Fruit fly (Drosophila melanogaster) whole organism, embryonic: Measurements from ENCODE around the gene CG42763.

ENCODE experiments used
- Aef1 ChIP-seq: fragments of 200-800 bp; sonication (Bioruptor generic); IDR thresholded peaks from 3 replicates; pipeline ENCODE4 v1.3.6; 2022; ENCODE audit warnings: missing biosample characterization, missing genetic modification characterization
- CG10209 ChIP-seq: fragments of 200-800 bp; sonication (Bioruptor generic); optimal IDR thresholded peaks from 3 replicates; lab custom pipeline; 2017; ENCODE audit warnings: missing biosample characterization, mild to moderate bottlenecking, missing genetic modification characterization, missing genetic modification reagents
- CG10462 ChIP-seq: fragments of 200-800 bp; sonication (Bioruptor generic); optimal IDR thresholded peaks from 2 replicates; lab custom pipeline; 2016; ENCODE audit warnings: missing biosample characterization, missing genetic modification characterization
- CG11456 ChIP-seq: fragments of 200-800 bp; sonication (Bioruptor generic); IDR thresholded peaks from 3 replicates; pipeline ENCODE4 v1.3.6; 2022; ENCODE audit warnings: missing biosample characterization, missing genetic modification characterization
- CG11723 ChIP-seq: fragments of 200-800 bp; sonication (Bioruptor generic); optimal IDR thresholded peaks from 2 replicates; lab custom pipeline; 2017; ENCODE audit warnings: missing biosample characterization, mild to moderate bottlenecking, missing genetic modification characterization
- CG12104 ChIP-seq: fragments of 200-800 bp; sonication (Bioruptor generic); optimal IDR thresholded peaks from 3 replicates; lab custom pipeline; 2016; ENCODE audit warnings: missing biosample characterization, missing genetic modification characterization
- CG12744 ChIP-seq: fragments of 200-800 bp; sonication (Bioruptor generic); optimal IDR thresholded peaks from 2 replicates; lab custom pipeline; 2016; ENCODE audit warnings: missing biosample characterization, missing genetic modification characterization
- CG12769 ChIP-seq: fragments of 200-800 bp; sonication (Bioruptor generic); optimal IDR thresholded peaks from 2 replicates; lab custom pipeline; 2019; ENCODE audit warnings: missing biosample characterization, mild to moderate bottlenecking, missing genetic modification characterization, moderate library complexity
- CG12942 ChIP-seq: fragments of 200-800 bp; sonication (Bioruptor generic); optimal IDR thresholded peaks from 3 replicates; lab custom pipeline; 2016; ENCODE audit warnings: missing biosample characterization, missing genetic modification characterization
- CG13123 ChIP-seq: fragments of 200-800 bp; sonication (Bioruptor generic); optimal IDR thresholded peaks from 2 replicates; lab custom pipeline; 2016; ENCODE audit warnings: missing biosample characterization, missing genetic modification characterization
- CG14710 ChIP-seq: fragments of 200-800 bp; sonication (Bioruptor generic); optimal IDR thresholded peaks from 3 replicates; lab custom pipeline; 2019; ENCODE audit warnings: missing biosample characterization, mild to moderate bottlenecking, missing genetic modification characterization, moderate library complexity
- CG14860 ChIP-seq: fragments of 200-800 bp; sonication (Bioruptor generic); IDR thresholded peaks from 3 replicates; pipeline ENCODE4 v1.3.6; 2022; ENCODE audit warnings: missing biosample characterization, missing genetic modification characterization; ENCODE audit not compliant: partially characterized antibody
- CG1602 ChIP-seq: fragments of 200-800 bp; sonication (Bioruptor generic); optimal IDR thresholded peaks from 3 replicates; lab custom pipeline; 2016; ENCODE audit warnings: missing biosample characterization, missing genetic modification characterization
- CG17361 ChIP-seq: fragments of 200-800 bp; sonication (Bioruptor generic); IDR thresholded peaks from 3 replicates; pipeline ENCODE4 v1.3.6; 2022; ENCODE audit warnings: missing biosample characterization, missing genetic modification characterization
- CG17829 ChIP-seq: fragments of 200-800 bp; optimal IDR thresholded peaks from 2 replicates; lab custom pipeline; 2019; ENCODE audit warnings: missing biosample characterization, mild to moderate bottlenecking, missing genetic modification characterization, moderate library complexity
- CG2129 ChIP-seq: fragments of 200-800 bp; sonication (Bioruptor generic); IDR thresholded peaks from 2 replicates; pipeline ENCODE4 v1.3.6; 2022; ENCODE audit warnings: missing biosample characterization, missing genetic modification characterization; ENCODE audit not compliant: partially characterized antibody
- CG2889 ChIP-seq: fragments of 200-800 bp; sonication (Bioruptor generic); IDR thresholded peaks from 3 replicates; pipeline ENCODE4 v1.3.6; 2022; ENCODE audit warnings: missing biosample characterization, missing genetic modification characterization
- CG30403 ChIP-seq: fragments of 200-800 bp; sonication (Bioruptor generic); optimal IDR thresholded peaks from 3 replicates; lab custom pipeline; 2016; ENCODE audit warnings: missing biosample characterization, missing genetic modification characterization
- CG3065 ChIP-seq: fragments of 200-800 bp; sonication (Bioruptor generic); optimal IDR thresholded peaks from 2 replicates; lab custom pipeline; 2016; ENCODE audit warnings: missing biosample characterization, missing genetic modification characterization
- CG31441 ChIP-seq: fragments of 200-800 bp; sonication (Bioruptor generic); IDR thresholded peaks from 2 replicates; pipeline ENCODE4 v1.3.6; 2022; ENCODE audit warnings: missing biosample characterization, missing genetic modification characterization
- CG32532 ChIP-seq: fragments of 200-800 bp; sonication (Bioruptor generic); IDR thresholded peaks from 2 replicates; pipeline ENCODE4 v1.3.6; 2022; ENCODE audit warnings: missing biosample characterization, missing genetic modification characterization
- CG33557 ChIP-seq: fragments of 200-800 bp; sonication (Bioruptor generic); optimal IDR thresholded peaks from 2 replicates; lab custom pipeline; 2019; ENCODE audit warnings: missing biosample characterization, mild to moderate bottlenecking, missing genetic modification characterization, moderate library complexity
- CG4424 ChIP-seq: fragments of 200-800 bp; sonication (Bioruptor generic); optimal IDR thresholded peaks from 3 replicates; lab custom pipeline; 2016; ENCODE audit warnings: missing biosample characterization, missing genetic modification characterization
- CG5953 ChIP-seq: fragments of 200-800 bp; sonication (Bioruptor generic); IDR thresholded peaks from 2 replicates; pipeline ENCODE4 v1.3.6; 2022; ENCODE audit warnings: missing biosample characterization, missing genetic modification characterization
- CG7745 ChIP-seq: fragments of 200-800 bp; sonication (Bioruptor generic); optimal IDR thresholded peaks from 2 replicates; lab custom pipeline; 2018; ENCODE audit warnings: missing biosample characterization, mild to moderate bottlenecking, missing genetic modification characterization, moderate library complexity
- CG8478 ChIP-seq: fragments of >200 bp; optimal IDR thresholded peaks from 2 replicates; lab custom pipeline; 2018
- Fer2 ChIP-seq: fragments of 200-800 bp; sonication (Bioruptor generic); optimal IDR thresholded peaks from 2 replicates; lab custom pipeline; 2018; ENCODE audit warnings: missing biosample characterization, mild to moderate bottlenecking, missing genetic modification characterization, moderate library complexity
- H15 ChIP-seq: fragments of 200-800 bp; sonication (Bioruptor generic); IDR thresholded peaks from 3 replicates; pipeline ENCODE4 v1.3.6; 2022; ENCODE audit warnings: missing biosample characterization, missing genetic modification characterization
- HLH3B ChIP-seq: fragments of 200-800 bp; sonication (Bioruptor generic); IDR thresholded peaks from 2 replicates; pipeline ENCODE4 v1.3.6; 2022; ENCODE audit warnings: missing biosample characterization, missing genetic modification characterization
- HLH4C ChIP-seq: fragments of 200-800 bp; sonication (Bioruptor generic); IDR thresholded peaks from 3 replicates; pipeline ENCODE4 v1.3.6; 2022; ENCODE audit warnings: missing biosample characterization, missing genetic modification characterization; ENCODE audit not compliant: partially characterized antibody
- Hr39 ChIP-seq: fragments of >200 bp; optimal IDR thresholded peaks from 2 replicates; lab custom pipeline; 2017
- Jarid2 ChIP-seq: fragments of 200-800 bp; sonication (Bioruptor generic); optimal IDR thresholded peaks from 3 replicates; lab custom pipeline; 2017; ENCODE audit warnings: mild to moderate bottlenecking, missing biosample characterization, missing genetic modification reagents, missing genetic modification characterization
- Max ChIP-seq: fragments of 200-800 bp; sonication (Bioruptor generic); optimal IDR thresholded peaks from 2 replicates; lab custom pipeline; 2016; ENCODE audit warnings: missing biosample characterization, mild to moderate bottlenecking, missing genetic modification characterization
- Rfx ChIP-seq: fragments of 200-800 bp; sonication (Bioruptor generic); IDR thresholded peaks from 2 replicates; pipeline ENCODE4 v1.3.6; 2022; ENCODE audit warnings: missing biosample characterization, missing genetic modification characterization
- Xbp1 ChIP-seq: fragments of 200-800 bp; sonication (Bioruptor generic); optimal IDR thresholded peaks from 3 replicates; lab custom pipeline; 2016; ENCODE audit warnings: missing biosample characterization, mild to moderate bottlenecking, missing genetic modification characterization
- ash1 ChIP-seq: fragments of 200-800 bp; sonication (Bioruptor generic); optimal IDR thresholded peaks from 2 replicates; lab custom pipeline; 2018; ENCODE audit warnings: missing biosample characterization, mild to moderate bottlenecking, missing genetic modification characterization
- bsh ChIP-seq, 2 experiments: fragments of 200-800 bp; sonication (Bioruptor generic); optimal IDR thresholded peaks; 2 replicates each; lab custom pipeline; 2017 to 2018; ENCODE audit warnings: mild to moderate bottlenecking in 2 of 2, missing biosample characterization in 2 of 2, missing genetic modification characterization in 2 of 2, moderate library complexity in 1 of 2
- cwo ChIP-seq: fragments of 200-800 bp; sonication (Bioruptor generic); optimal IDR thresholded peaks from 3 replicates; lab custom pipeline; 2017; ENCODE audit warnings: missing biosample characterization, missing genetic modification characterization, mild to moderate bottlenecking, moderate library complexity, missing genetic modification reagents
- disco-r ChIP-seq: fragments of 200-800 bp; sonication (Bioruptor generic); optimal IDR thresholded peaks from 2 replicates; lab custom pipeline; 2016; ENCODE audit warnings: missing biosample characterization, missing genetic modification characterization
- fd3F ChIP-seq: fragments of 200-800 bp; sonication (Bioruptor generic); optimal IDR thresholded peaks from 2 replicates; lab custom pipeline; 2018; ENCODE audit warnings: missing biosample characterization, mild to moderate bottlenecking, missing genetic modification characterization, moderate library complexity
- gsb-n ChIP-seq: fragments of 200-800 bp; sonication (Bioruptor generic); optimal IDR thresholded peaks from 3 replicates; lab custom pipeline; 2018; ENCODE audit warnings: missing biosample characterization, mild to moderate bottlenecking, missing genetic modification characterization
- ken ChIP-seq: fragments of 200-800 bp; sonication (Bioruptor generic); IDR thresholded peaks from 3 replicates; pipeline ENCODE4 v1.3.6; 2022; ENCODE audit warnings: missing biosample characterization, missing genetic modification characterization
- lilli ChIP-seq: fragments of 200-800 bp; sonication (Bioruptor generic); optimal IDR thresholded peaks from 3 replicates; lab custom pipeline; 2016; ENCODE audit warnings: missing biosample characterization, missing genetic modification characterization
- lmd ChIP-seq: fragments of 200-800 bp; sonication (Bioruptor generic); IDR thresholded peaks from 2 replicates; pipeline ENCODE4 v1.3.6; 2022; ENCODE audit warnings: missing biosample characterization, missing genetic modification characterization
- pita ChIP-seq: fragments of 200-800 bp; sonication (Bioruptor generic); optimal IDR thresholded peaks from 2 replicates; lab custom pipeline; 2017; ENCODE audit warnings: missing biosample characterization, mild to moderate bottlenecking, missing genetic modification characterization
- row ChIP-seq: fragments of 200-800 bp; sonication (Bioruptor generic); IDR thresholded peaks from 3 replicates; pipeline ENCODE4 v1.3.6; 2022; ENCODE audit warnings: missing biosample characterization, missing genetic modification characterization
- sc ChIP-seq, 3 experiments: fragments of >200 bp in 2 of 3; fragments of 200-800 bp in 1 of 3; sonication (Bioruptor generic) in 1 of 3; optimal IDR thresholded peaks; 2 replicates in 2 of 3; 3 replicates in 1 of 3; lab custom pipeline; 2017; ENCODE audit warnings: mild to moderate bottlenecking in 1 of 3, missing biosample characterization in 1 of 3, missing genetic modification characterization in 1 of 3, missing genetic modification reagents in 1 of 3
- scrt ChIP-seq: fragments of 200-800 bp; sonication (Bioruptor generic); optimal IDR thresholded peaks from 2 replicates; lab custom pipeline; 2018; ENCODE audit warnings: missing biosample characterization, mild to moderate bottlenecking, missing genetic modification characterization, moderate library complexity
- tap ChIP-seq: fragments of 200-800 bp; optimal IDR thresholded peaks from 3 replicates; lab custom pipeline; 2019; ENCODE audit warnings: missing biosample characterization, mild to moderate bottlenecking, missing genetic modification characterization, moderate library complexity
- wor ChIP-seq: fragments of 200-800 bp; sonication (Bioruptor generic); IDR thresholded peaks from 2 replicates; pipeline ENCODE4 v1.3.6; 2022; ENCODE audit warnings: missing biosample characterization, missing genetic modification characterization
- zen2 ChIP-seq: fragments of 200-800 bp; sonication (Bioruptor generic); IDR thresholded peaks from 3 replicates; pipeline ENCODE4 v1.3.6; 2022; ENCODE audit warnings: missing biosample characterization, missing genetic modification characterization; ENCODE audit not compliant: partially characterized antibody

The CG42763 gene

dm6 chr2L:8156682-8157081 lies 11.8 kb upstream of the CG42763 start (continued):
- TF ChIP-seq CG7745 (tag; lab: Kevin White, UChicago): no peak
- peak; percentile 25 for TF ChIP-seq CG3065
- TF ChIP-seq CG30403 (GFP tag; lab: Kevin White, UChicago): peak; percentile 78
- TF ChIP-seq zen2: no peak
- peak; percentile 21 for TF ChIP-seq cwo (GFP tag; lab: Kevin White, UChicago)
- peak; percentile 87 for TF ChIP-seq row (GFP tag; lab: Robert Waterston, UW)
- TF ChIP-seq CG12744 (GFP tag; lab: Kevin White, UChicago): peak; percentile 10
- no peak for TF ChIP-seq CG5953 (GFP tag; lab: Robert Waterston, UW)
- TF ChIP-seq disco-r (GFP tag; lab: Kevin White, UChicago): no peak
- TF ChIP-seq wor (GFP tag; lab: Robert Waterston, UW): peak; percentile 38; the same call in 1 of the 2 replicates
- peak; percentile 67 for TF ChIP-seq Aef1 (GFP tag; lab: Robert Waterston, UW)
- peak; percentile 79 for TF ChIP-seq Xbp1 (GFP tag; lab: Kevin White, UChicago)
- TF ChIP-seq pita (GFP tag; lab: Kevin White, UChicago): no peak
- 0 out of 2 replicates have a peak, but pooled peaks have one; percentile 9 for TF ChIP-seq HLH3B (GFP tag; lab: Robert Waterston, UW)
- TF ChIP-seq ash1 (GFP tag; lab: Kevin White, UChicago): no peak
- peak; percentile 24 for TF ChIP-seq CG13123 (GFP tag; lab: Kevin White, UChicago)
- TF ChIP-seq sc (optimal IDR thresholded peaks at IDR 0.05; lab: Kevin White, UChicago): no peak
- TF ChIP-seq sc (GFP tag; optimal IDR thresholded peaks at IDR 0.05; lab: Kevin White, UChicago): peak; percentile 12
- TF ChIP-seq Max (GFP tag; lab: Kevin White, UChicago): peak; percentile 74
- TF ChIP-seq CG12769 (tag; lab: Kevin White, UChicago): peak; percentile 75
- TF ChIP-seq Rfx (GFP tag; lab: Robert Waterston, UW): peak; percentile 79
- TF ChIP-seq CG10462 (GFP tag; lab: Kevin White, UChicago): no peak
- peak; percentile 47; the same call in 2 of the 3 replicates for TF ChIP-seq H15 (GFP tag; lab: Robert Waterston, UW)
- no peak for TF ChIP-seq Hr39 (lab: Kevin White, UChicago)
- peak; percentile 70 for TF ChIP-seq CG31441 (GFP tag; lab: Robert Waterston, UW)
- peak; percentile 65 for TF ChIP-seq lmd (GFP tag; lab: Robert Waterston, UW)
- peak; percentile 77 for TF ChIP-seq CG14710 (tag; lab: Kevin White, UChicago)
- TF ChIP-seq bsh (GFP tag; optimal IDR thresholded peaks at IDR 0.05; lab: Kevin White, UChicago): no peak
- TF ChIP-seq Fer2: peak; percentile 53
- TF ChIP-seq CG12942: peak; percentile 58
- no peak for TF ChIP-seq CG2889 (GFP tag; lab: Robert Waterston, UW)
- TF ChIP-seq CG4424: peak; percentile 36
- TF ChIP-seq Jarid2: peak; percentile 6
- TF ChIP-seq tap (tag; lab: Kevin White, UChicago): peak; percentile 56
- peak; percentile 36 for TF ChIP-seq CG11723 (GFP tag; lab: Kevin White, UChicago)
- TF ChIP-seq CG33557 (GFP tag; lab: Kevin White, UChicago): peak; percentile 34
- TF ChIP-seq HLH4C: peak; percentile 27; the same call in 1 of the 3 replicates
- TF ChIP-seq CG12104 (GFP tag; lab: Kevin White, UChicago): peak; percentile 36
- TF ChIP-seq gsb-n (tag; lab: Kevin White, UChicago): no peak
- peak; percentile 13; the same call in 1 of the 3 replicates for TF ChIP-seq CG14860 (GFP tag; lab: Robert Waterston, UW)
- TF ChIP-seq CG17829 (tag; lab: Kevin White, UChicago): peak; percentile 61
- peak; percentile 60 for TF ChIP-seq CG10209 (GFP tag; lab: Kevin White, UChicago)
- TF ChIP-seq CG8478 (lab: Kevin White, UChicago): no peak
- peak; percentile 89 for TF ChIP-seq lilli (GFP tag; lab: Kevin White, UChicago)
- peak; percentile 70 for TF ChIP-seq CG17361 (GFP tag; lab: Robert Waterston, UW)
- no peak for TF ChIP-seq CG11456 (GFP tag; lab: Robert Waterston, UW)
- TF ChIP-seq scrt (GFP tag; lab: Kevin White, UChicago): peak; percentile 95
- TF ChIP-seq fd3F (GFP tag; lab: Kevin White, UChicago): peak; percentile 40
- no peak for TF ChIP-seq CG2129 (GFP tag; lab: Robert Waterston, UW)
- 0 out of 3 replicates have a peak, but pooled peaks have one; percentile 23 for TF ChIP-seq ken (GFP tag; lab: Robert Waterston, UW)
- TF ChIP-seq CG1602 (GFP tag; lab: Kevin White, UChicago): no peak
- TF ChIP-seq CG32532 (GFP tag; lab: Robert Waterston, UW): peak; percentile 79
